Fruit fly (Drosophila melanogaster) whole organism, embryonic: ENCODE data around the gene CG1999.

Experiments used
- ATbp ChIP-seq: fragments of 200-800 bp; sonication (Bioruptor generic); optimal IDR thresholded peaks from 2 replicates; lab custom pipeline; 2017; ENCODE audit warnings: missing biosample characterization, mild to moderate bottlenecking, missing genetic modification characterization, missing genetic modification reagents
- CG11696 ChIP-seq: fragments of 200-800 bp; sonication (Bioruptor generic); IDR thresholded peaks from 2 replicates; pipeline ENCODE4 v1.3.6; 2022; ENCODE audit warnings: missing biosample characterization, missing genetic modification characterization
- CG13424 ChIP-seq: fragments of 200-800 bp; sonication (Bioruptor generic); optimal IDR thresholded peaks from 2 replicates; lab custom pipeline; 2019; ENCODE audit warnings: missing biosample characterization, mild to moderate bottlenecking, missing genetic modification characterization, moderate library complexity
- CG13894 ChIP-seq: fragments of 200-800 bp; sonication (Bioruptor generic); optimal IDR thresholded peaks from 3 replicates; lab custom pipeline; 2018; ENCODE audit warnings: missing biosample characterization, mild to moderate bottlenecking, missing genetic modification characterization, moderate library complexity
- CG1529 ChIP-seq: fragments of 200-800 bp; sonication (Bioruptor generic); optimal IDR thresholded peaks from 3 replicates; lab custom pipeline; 2018; ENCODE audit warnings: missing biosample characterization, missing genetic modification characterization
- CG18262 ChIP-seq: fragments of 200-800 bp; optimal IDR thresholded peaks from 3 replicates; lab custom pipeline; 2019; ENCODE audit warnings: missing biosample characterization, mild to moderate bottlenecking, missing genetic modification characterization, moderate library complexity
- CG18476 ChIP-seq: fragments of 200-800 bp; sonication (Bioruptor generic); optimal IDR thresholded peaks from 2 replicates; lab custom pipeline; 2016; ENCODE audit warnings: missing biosample characterization, mild to moderate bottlenecking, missing genetic modification characterization
- CG2678 ChIP-seq: fragments of 200-800 bp; sonication (Bioruptor generic); optimal IDR thresholded peaks from 3 replicates; lab custom pipeline; 2019; ENCODE audit warnings: missing biosample characterization, mild to moderate bottlenecking, missing genetic modification characterization, moderate library complexity
- CG30403 ChIP-seq: fragments of 200-800 bp; sonication (Bioruptor generic); optimal IDR thresholded peaks from 3 replicates; lab custom pipeline; 2016; ENCODE audit warnings: missing biosample characterization, missing genetic modification characterization
- CG30431 ChIP-seq: fragments of 200-800 bp; sonication (Bioruptor generic); optimal IDR thresholded peaks from 2 replicates; lab custom pipeline; 2017; ENCODE audit warnings: missing biosample characterization, missing genetic modification characterization
- CG3407 ChIP-seq: fragments of 200-800 bp; sonication (Bioruptor generic); optimal IDR thresholded peaks from 2 replicates; lab custom pipeline; 2018; ENCODE audit warnings: missing biosample characterization, mild to moderate bottlenecking, missing genetic modification characterization
- CG3838 ChIP-seq: fragments of 200-800 bp; sonication (Bioruptor generic); optimal IDR thresholded peaks from 3 replicates; lab custom pipeline; 2016; ENCODE audit warnings: missing biosample characterization, missing genetic modification characterization
- CG4424 ChIP-seq: fragments of 200-800 bp; sonication (Bioruptor generic); optimal IDR thresholded peaks from 3 replicates; lab custom pipeline; 2016; ENCODE audit warnings: missing biosample characterization, missing genetic modification characterization
- CG6272 ChIP-seq: fragments of 200-800 bp; sonication (Bioruptor generic); IDR thresholded peaks from 2 replicates; pipeline ENCODE4 v1.3.6; 2022; ENCODE audit warnings: missing biosample characterization, missing genetic modification characterization
- CG6689 ChIP-seq: fragments of 200-800 bp; sonication (Bioruptor generic); IDR thresholded peaks from 2 replicates; pipeline ENCODE4 v1.3.6; 2022; ENCODE audit warnings: missing biosample characterization, missing genetic modification characterization
- CG6813 ChIP-seq: fragments of 200-800 bp; sonication (Bioruptor generic); optimal IDR thresholded peaks from 2 replicates; lab custom pipeline; 2017; ENCODE audit warnings: missing biosample characterization, missing genetic modification characterization, mild to moderate bottlenecking, moderate library complexity, missing genetic modification reagents
- CG9932 ChIP-seq: fragments of 200-800 bp; sonication (Bioruptor generic); IDR thresholded peaks from 2 replicates; pipeline ENCODE4 v1.3.6; 2022; ENCODE audit warnings: missing biosample characterization, missing genetic modification characterization
- Camta ChIP-seq: fragments of 200-800 bp; sonication (Bioruptor generic); optimal IDR thresholded peaks from 2 replicates; lab custom pipeline; 2016; ENCODE audit warnings: missing biosample characterization, missing genetic modification characterization
- CoRest ChIP-seq: fragments of 200-800 bp; sonication (Bioruptor generic); optimal IDR thresholded peaks from 3 replicates; lab custom pipeline; 2018; ENCODE audit warnings: missing biosample characterization, mild to moderate bottlenecking, missing genetic modification characterization, moderate library complexity
- D ChIP-seq, 2 experiments: fragments of 200-800 bp in 1 of 2; fragments of >200 bp in 1 of 2; sonication (Bioruptor generic) in 1 of 2; optimal IDR thresholded peaks; 2 replicates in 1 of 2; 3 replicates in 1 of 2; lab custom pipeline; 2017; ENCODE audit warnings: mild to moderate bottlenecking in 1 of 2, missing biosample characterization in 1 of 2, missing genetic modification characterization in 1 of 2, missing genetic modification reagents in 1 of 2
- D19B ChIP-seq: fragments of 200-800 bp; sonication (Bioruptor generic); optimal IDR thresholded peaks from 2 replicates; lab custom pipeline; 2017; ENCODE audit warnings: missing biosample characterization, mild to moderate bottlenecking, missing genetic modification characterization
- GATAe ChIP-seq: fragments of 200-800 bp; sonication (Bioruptor generic); conservative IDR thresholded peaks from 2 replicates; pipeline ENCODE4 v1.3.6; 2022; ENCODE audit warnings: missing biosample characterization, missing genetic modification characterization
- Lpt ChIP-seq: fragments of >200 bp; optimal IDR thresholded peaks from 2 replicates; lab custom pipeline; 2018; ENCODE audit warnings: missing biosample characterization, missing genetic modification characterization
- MESR4 ChIP-seq: fragments of 200-800 bp; sonication (Bioruptor generic); optimal IDR thresholded peaks from 2 replicates; lab custom pipeline; 2018; ENCODE audit warnings: missing biosample characterization, mild to moderate bottlenecking, missing genetic modification characterization, moderate library complexity
- Myb ChIP-seq: fragments of 200-800 bp; sonication (Bioruptor generic); optimal IDR thresholded peaks from 2 replicates; lab custom pipeline; 2016; ENCODE audit warnings: missing biosample characterization, missing genetic modification characterization
- Neu2 ChIP-seq: fragments of 200-800 bp; sonication (Bioruptor generic); optimal IDR thresholded peaks from 3 replicates; lab custom pipeline; 2016; ENCODE audit warnings: missing biosample characterization, missing genetic modification characterization, borderline replicate concordance
- Nf-YB ChIP-seq: fragments of 200-800 bp; sonication (Bioruptor generic); optimal IDR thresholded peaks from 3 replicates; lab custom pipeline; 2019; ENCODE audit warnings: missing biosample characterization, mild to moderate bottlenecking, missing genetic modification characterization, moderate library complexity
- Oli ChIP-seq: fragments of 200-800 bp; sonication (Bioruptor generic); optimal IDR thresholded peaks from 2 replicates; lab custom pipeline; 2018; ENCODE audit warnings: missing biosample characterization, mild to moderate bottlenecking, missing genetic modification characterization, moderate library complexity
- Vsx1 ChIP-seq: fragments of 200-800 bp; sonication (Bioruptor generic); optimal IDR thresholded peaks from 2 replicates; lab custom pipeline; 2017; ENCODE audit warnings: missing biosample characterization, mild to moderate bottlenecking, missing genetic modification characterization, missing genetic modification reagents
- ac ChIP-seq: fragments of 200-800 bp; sonication (Bioruptor generic); optimal IDR thresholded peaks from 3 replicates; lab custom pipeline; 2017; ENCODE audit warnings: missing biosample characterization, mild to moderate bottlenecking, missing genetic modification characterization
- bab2 ChIP-seq: fragments of 200-800 bp; sonication (Bioruptor generic); optimal IDR thresholded peaks from 2 replicates; lab custom pipeline; 2016; ENCODE audit warnings: missing biosample characterization, missing genetic modification characterization
- ci ChIP-seq: fragments of 200-800 bp; sonication (Bioruptor generic); IDR thresholded peaks from 3 replicates; pipeline ENCODE4 v1.3.6; 2022; ENCODE audit warnings: missing biosample characterization, missing genetic modification characterization
- crc ChIP-seq: fragments of 200-800 bp; sonication (Bioruptor generic); optimal IDR thresholded peaks from 2 replicates; lab custom pipeline; 2016; ENCODE audit warnings: missing biosample characterization, missing genetic modification characterization
- dan ChIP-seq: fragments of 200-800 bp; sonication (Bioruptor generic); IDR thresholded peaks from 2 replicates; pipeline ENCODE4 v1.3.6; 2022; ENCODE audit warnings: missing biosample characterization, missing genetic modification characterization
- danr ChIP-seq: fragments of 200-800 bp; sonication (Bioruptor generic); IDR thresholded peaks from 2 replicates; pipeline ENCODE4 v1.3.6; 2022; ENCODE audit warnings: missing biosample characterization, missing genetic modification characterization
- exex ChIP-seq: fragments of 200-800 bp; sonication (Bioruptor generic); optimal IDR thresholded peaks from 4 replicates; lab custom pipeline; 2018; ENCODE audit warnings: missing biosample characterization, mild to moderate bottlenecking, missing genetic modification characterization, moderate library complexity
- fd3F ChIP-seq: fragments of 200-800 bp; sonication (Bioruptor generic); optimal IDR thresholded peaks from 2 replicates; lab custom pipeline; 2018; ENCODE audit warnings: missing biosample characterization, mild to moderate bottlenecking, missing genetic modification characterization, moderate library complexity
- gem ChIP-seq: fragments of 200-800 bp; sonication (Bioruptor generic); optimal IDR thresholded peaks from 2 replicates; lab custom pipeline; 2019; ENCODE audit warnings: missing biosample characterization, mild to moderate bottlenecking, missing genetic modification characterization, moderate library complexity
- ham ChIP-seq: fragments of 200-800 bp; sonication (Bioruptor generic); IDR thresholded peaks from 2 replicates; pipeline ENCODE4 v1.3.6; 2022; ENCODE audit warnings: missing biosample characterization, missing genetic modification characterization
- hbn ChIP-seq: fragments of 200-800 bp; sonication (Bioruptor generic); IDR thresholded peaks from 2 replicates; pipeline ENCODE4 v1.3.6; 2022; ENCODE audit warnings: missing biosample characterization, missing genetic modification characterization; ENCODE audit not compliant: partially characterized antibody
- lab ChIP-seq: fragments of 200-800 bp; sonication (Bioruptor generic); optimal IDR thresholded peaks from 3 replicates; lab custom pipeline; 2017; ENCODE audit warnings: missing biosample characterization, missing genetic modification characterization, mild to moderate bottlenecking, moderate library complexity, missing genetic modification reagents
- nmo ChIP-seq: fragments of 200-800 bp; sonication (Bioruptor generic); optimal IDR thresholded peaks from 2 replicates; lab custom pipeline; 2018; ENCODE audit warnings: missing biosample characterization, mild to moderate bottlenecking, missing genetic modification characterization, moderate library complexity
- pum ChIP-seq: fragments of 200-800 bp; sonication (Bioruptor generic); optimal IDR thresholded peaks from 2 replicates; lab custom pipeline; 2016; ENCODE audit warnings: missing biosample characterization, missing genetic modification characterization
- row ChIP-seq: fragments of 200-800 bp; sonication (Bioruptor generic); IDR thresholded peaks from 3 replicates; pipeline ENCODE4 v1.3.6; 2022; ENCODE audit warnings: missing biosample characterization, missing genetic modification characterization
- sens-2 ChIP-seq: fragments of 200-800 bp; sonication (Bioruptor generic); IDR thresholded peaks from 2 replicates; pipeline ENCODE4 v1.3.6; 2022; ENCODE audit warnings: missing biosample characterization, missing genetic modification characterization
- seq ChIP-seq: fragments of 200-800 bp; sonication (Bioruptor generic); IDR thresholded peaks from 2 replicates; pipeline ENCODE4 v1.3.6; 2022; ENCODE audit warnings: missing biosample characterization, missing genetic modification characterization
- slbo ChIP-seq: fragments of 200-800 bp; sonication (Bioruptor generic); IDR thresholded peaks from 2 replicates; pipeline ENCODE4 v1.3.6; 2022; ENCODE audit warnings: missing biosample characterization, missing genetic modification characterization
- tgo ChIP-seq: fragments of 200-800 bp; sonication (Bioruptor generic); IDR thresholded peaks from 3 replicates; pipeline ENCODE4 v1.3.6; 2022; ENCODE audit warnings: missing biosample characterization, missing genetic modification characterization
- twi ChIP-seq: fragments of 200-800 bp; optimal IDR thresholded peaks from 2 replicates; lab custom pipeline; 2019; ENCODE audit warnings: missing biosample characterization, mild to moderate bottlenecking, missing genetic modification characterization, moderate library complexity
- vfl ChIP-seq: fragments of 200-800 bp; sonication (Bioruptor generic); optimal IDR thresholded peaks from 2 replicates; lab custom pipeline; 2016; ENCODE audit warnings: missing biosample characterization, missing genetic modification characterization
- yki ChIP-seq: fragments of >200 bp; optimal IDR thresholded peaks from 3 replicates; lab custom pipeline; 2018

The CG1999 gene

DNA sequence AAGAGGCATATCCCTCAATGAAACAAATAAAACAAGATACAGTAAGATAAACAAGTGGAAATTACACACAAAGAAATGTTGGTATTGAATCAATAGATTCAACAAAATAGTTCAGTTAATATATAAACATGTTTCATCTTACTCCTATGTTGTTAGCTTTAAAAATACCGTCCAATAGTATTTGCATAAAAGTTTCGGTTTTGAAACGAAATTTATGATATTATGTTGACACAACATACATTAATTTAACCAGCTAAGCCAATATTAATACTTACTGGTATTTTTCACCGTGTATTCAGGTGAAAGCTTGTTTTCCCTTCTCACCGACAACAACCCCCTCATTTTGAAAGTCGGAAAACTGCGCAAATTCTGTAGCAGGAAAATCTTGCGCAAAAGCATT, 20.1 kb upstream of the CG1999 start (continued):
- TF ChIP-seq CG6272 (GFP tag; lab: Robert Waterston, UW) (no peak), tgo (GFP tag; lab: Robert Waterston, UW) (peak; percentile 34; the same call in 1 of the 3 replicates), CG18262 (tag; lab: Kevin White, UChicago) (peak; percentile 69), CG30403 (GFP tag; lab: Kevin White, UChicago) (peak; percentile 61), lab (peak; percentile 86), CG30431 (GFP tag; lab: Kevin White, UChicago) (no peak), CG3838 (GFP tag; lab: Kevin White, UChicago) (no peak), ATbp (GFP tag; lab: Kevin White, UChicago) (peak; percentile 81), ci (GFP tag; lab: Robert Waterston, UW) (peak; percentile 72), seq (GFP tag; lab: Robert Waterston, UW) (peak; percentile 58; the same call in 1 of the 2 replicates), pum (peak; percentile 43), fd3F (GFP tag; lab: Kevin White, UChicago) (peak; percentile 56), Myb (GFP tag; lab: Kevin White, UChicago) (peak; percentile 16), CG6813 (GFP tag; lab: Kevin White, UChicago) (peak; percentile 68), CG13894 (tag; lab: Kevin White, UChicago) (peak; percentile 31), twi (tag; lab: Kevin White, UChicago) (peak; percentile 39), exex (tag; lab: Kevin White, UChicago) (peak; percentile 18), gem (tag; lab: Kevin White, UChicago) (peak; percentile 84), ham (GFP tag; lab: Robert Waterston, UW) (no peak), D (optimal IDR thresholded peaks at IDR 0.05; lab: Kevin White, UChicago) (no peak), D (GFP tag; optimal IDR thresholded peaks at IDR 0.05; lab: Kevin White, UChicago) (peak; percentile 58), nmo (GFP tag; lab: Kevin White, UChicago) (peak; percentile 62), vfl (GFP tag; lab: Kevin White, UChicago) (peak; percentile 17), CG9932 (GFP tag; lab: Robert Waterston, UW) (peak; percentile 57), slbo (peak; percentile 63), MESR4 (GFP tag; lab: Kevin White, UChicago) (no peak), CG18476 (GFP tag; lab: Kevin White, UChicago) (peak; percentile 46), hbn (GFP tag; lab: Robert Waterston, UW) (no peak), danr (GFP tag; lab: Robert Waterston, UW) (0 out of 2 replicates have a peak, but pooled peaks have one; percentile 10), sens-2 (GFP tag; lab: Robert Waterston, UW) (no peak), CG4424 (GFP tag; lab: Kevin White, UChicago) (peak; percentile 57), CG11696 (no peak), row (GFP tag; lab: Robert Waterston, UW) (peak; percentile 74), CG1529 (GFP tag; lab: Kevin White, UChicago) (peak; percentile 48), Neu2 (GFP tag; lab: Kevin White, UChicago) (no peak), ac (no peak), CG3407 (GFP tag; lab: Kevin White, UChicago) (peak; percentile 33), D19B (GFP tag; lab: Kevin White, UChicago) (peak; percentile 10), Camta (GFP tag; lab: Kevin White, UChicago) (peak; percentile 57), Nf-YB (peak; percentile 46), GATAe (GFP tag; lab: Robert Waterston, UW) (no peak), dan (no peak), CG2678 (tag; lab: Kevin White, UChicago) (peak; percentile 83), CoRest (tag; lab: Kevin White, UChicago) (peak; percentile 70), crc (GFP tag; lab: Kevin White, UChicago) (peak; percentile 36), Lpt (GFP tag; lab: Kevin White, UChicago) (no peak), CG6689 (GFP tag; lab: Robert Waterston, UW) (peak; percentile 54; the same call in 1 of the 2 replicates), yki (lab: Kevin White, UChicago) (no peak), CG13424 (peak; percentile 75), Oli (tag; lab: Kevin White, UChicago) (peak; percentile 64), bab2 (GFP tag; lab: Kevin White, UChicago) (peak; percentile 62), Vsx1 (peak; percentile 15)
